Fruit fly (Drosophila melanogaster) whole organism, embryonic: ENCODE data around the gene CRAT.

Source experiments
- Ada2b ChIP-seq: fragments of 200-800 bp; sonication (Bioruptor generic); IDR thresholded peaks from 2 replicates; pipeline ENCODE4 v1.3.6; 2022; ENCODE audit warnings: missing biosample characterization, missing genetic modification characterization
- Adf1 ChIP-seq: fragments of 200-800 bp; sonication (Bioruptor generic); IDR thresholded peaks from 2 replicates; pipeline ENCODE4 v1.3.6; 2022; ENCODE audit warnings: missing biosample characterization, missing genetic modification characterization
- Bgb ChIP-seq: fragments of 200-800 bp; sonication (Bioruptor generic); IDR thresholded peaks from 2 replicates; pipeline ENCODE4 v1.3.6; 2022; ENCODE audit warnings: missing biosample characterization, missing genetic modification characterization; ENCODE audit not compliant: partially characterized antibody
- Blimp-1 ChIP-seq: fragments of 200-800 bp; sonication (Bioruptor generic); optimal IDR thresholded peaks from 3 replicates; lab custom pipeline; 2018; ENCODE audit warnings: missing biosample characterization, missing genetic modification characterization, mild to moderate bottlenecking, moderate library complexity, missing genetic modification reagents
- CG11456 ChIP-seq: fragments of 200-800 bp; sonication (Bioruptor generic); IDR thresholded peaks from 3 replicates; pipeline ENCODE4 v1.3.6; 2022; ENCODE audit warnings: missing biosample characterization, missing genetic modification characterization
- CG12299 ChIP-seq: fragments of 200-800 bp; sonication (Bioruptor generic); optimal IDR thresholded peaks from 2 replicates; lab custom pipeline; 2018; ENCODE audit warnings: missing biosample characterization, mild to moderate bottlenecking, missing genetic modification characterization
- CG12769 ChIP-seq: fragments of 200-800 bp; sonication (Bioruptor generic); optimal IDR thresholded peaks from 2 replicates; lab custom pipeline; 2019; ENCODE audit warnings: missing biosample characterization, mild to moderate bottlenecking, missing genetic modification characterization, moderate library complexity
- CG13123 ChIP-seq: fragments of 200-800 bp; sonication (Bioruptor generic); optimal IDR thresholded peaks from 2 replicates; lab custom pipeline; 2016; ENCODE audit warnings: missing biosample characterization, missing genetic modification characterization
- CG13624 ChIP-seq: fragments of 200-800 bp; sonication (Bioruptor generic); optimal IDR thresholded peaks from 2 replicates; lab custom pipeline; 2016; ENCODE audit warnings: missing biosample characterization, missing genetic modification characterization
- CG14667 ChIP-seq: fragments of 200-800 bp; sonication (Bioruptor generic); IDR thresholded peaks from 2 replicates; pipeline ENCODE4 v1.3.6; 2022; ENCODE audit warnings: missing biosample characterization, missing genetic modification characterization
- CG14860 ChIP-seq: fragments of 200-800 bp; sonication (Bioruptor generic); IDR thresholded peaks from 3 replicates; pipeline ENCODE4 v1.3.6; 2022; ENCODE audit warnings: missing biosample characterization, missing genetic modification characterization; ENCODE audit not compliant: partially characterized antibody
- CG15514 ChIP-seq: fragments of 200-800 bp; sonication (Bioruptor generic); optimal IDR thresholded peaks from 3 replicates; lab custom pipeline; 2017; ENCODE audit warnings: missing biosample characterization, missing genetic modification characterization, mild to moderate bottlenecking, moderate library complexity, missing genetic modification reagents
- CG17385 ChIP-seq: fragments of 200-800 bp; sonication (Bioruptor generic); optimal IDR thresholded peaks from 3 replicates; lab custom pipeline; 2018; ENCODE audit warnings: missing biosample characterization, mild to moderate bottlenecking, missing genetic modification characterization
- CG33213 ChIP-seq: fragments of 200-800 bp; sonication (Bioruptor generic); optimal IDR thresholded peaks from 3 replicates; lab custom pipeline; 2016; ENCODE audit warnings: missing biosample characterization, missing genetic modification characterization
- CG3995 ChIP-seq: fragments of 200-800 bp; sonication (Bioruptor generic); optimal IDR thresholded peaks from 3 replicates; lab custom pipeline; 2016; ENCODE audit warnings: missing biosample characterization, missing genetic modification characterization
- CG4360 ChIP-seq: fragments of 200-800 bp; sonication (Bioruptor generic); IDR thresholded peaks from 2 replicates; pipeline ENCODE4 v1.3.6; 2022; ENCODE audit warnings: missing biosample characterization, missing genetic modification characterization
- CG4617 ChIP-seq: fragments of 200-800 bp; sonication (Bioruptor generic); optimal IDR thresholded peaks from 3 replicates; lab custom pipeline; 2016; ENCODE audit warnings: missing biosample characterization, missing genetic modification characterization, borderline replicate concordance
- CG7745 ChIP-seq: fragments of 200-800 bp; sonication (Bioruptor generic); optimal IDR thresholded peaks from 2 replicates; lab custom pipeline; 2018; ENCODE audit warnings: missing biosample characterization, mild to moderate bottlenecking, missing genetic modification characterization, moderate library complexity
- CG9797 ChIP-seq: fragments of 200-800 bp; sonication (Bioruptor generic); optimal IDR thresholded peaks from 3 replicates; lab custom pipeline; 2018; ENCODE audit warnings: missing biosample characterization, mild to moderate bottlenecking, missing genetic modification characterization
- CrebB ChIP-seq: fragments of 200-800 bp; sonication (Bioruptor generic); optimal IDR thresholded peaks from 3 replicates; lab custom pipeline; 2018; ENCODE audit warnings: missing biosample characterization, mild to moderate bottlenecking, missing genetic modification characterization
- Dbx ChIP-seq: fragments of 200-800 bp; sonication (Bioruptor generic); IDR thresholded peaks from 3 replicates; pipeline ENCODE4 v1.3.6; 2022; ENCODE audit warnings: missing biosample characterization, missing genetic modification characterization
- Ets65A ChIP-seq: fragments of 200-800 bp; sonication (Bioruptor generic); peaks from one replicate; lab custom pipeline; 2016; ENCODE audit warnings: missing biosample characterization, missing genetic modification characterization
- Ets97D ChIP-seq: fragments of 200-800 bp; sonication (Bioruptor generic); optimal IDR thresholded peaks from 3 replicates; lab custom pipeline; 2016; ENCODE audit warnings: missing biosample characterization, missing genetic modification characterization
- H15 ChIP-seq: fragments of 200-800 bp; sonication (Bioruptor generic); IDR thresholded peaks from 3 replicates; pipeline ENCODE4 v1.3.6; 2022; ENCODE audit warnings: missing biosample characterization, missing genetic modification characterization
- HmgZ ChIP-seq: fragments of 200-800 bp; sonication (Bioruptor generic); optimal IDR thresholded peaks from 2 replicates; lab custom pipeline; 2018; ENCODE audit warnings: missing biosample characterization, mild to moderate bottlenecking, missing genetic modification characterization
- Lhr ChIP-seq: fragments of 200-800 bp; sonication (Bioruptor generic); optimal IDR thresholded peaks from 3 replicates; lab custom pipeline; 2017; ENCODE audit warnings: mild to moderate bottlenecking, missing biosample characterization, missing genetic modification reagents, missing genetic modification characterization
- Med ChIP-seq: fragments of 200-800 bp; sonication (Bioruptor generic); peaks from one replicate; lab custom pipeline; 2016; ENCODE audit warnings: missing biosample characterization, missing genetic modification characterization, mild to moderate bottlenecking, inconsistent platforms, moderate library complexity
- Meics ChIP-seq: fragments of 200-800 bp; sonication (Bioruptor generic); optimal IDR thresholded peaks from 2 replicates; lab custom pipeline; 2017; ENCODE audit warnings: missing biosample characterization, mild to moderate bottlenecking, missing genetic modification characterization
- Opbp ChIP-seq: fragments of 200-800 bp; sonication (Bioruptor generic); IDR thresholded peaks from 3 replicates; pipeline ENCODE4 v1.3.6; 2022; ENCODE audit warnings: missing biosample characterization, missing genetic modification characterization; ENCODE audit not compliant: partially characterized antibody
- Scr ChIP-seq: fragments of 200-800 bp; sonication (Bioruptor generic); IDR thresholded peaks from 2 replicates; pipeline ENCODE4 v1.3.6; 2022; ENCODE audit warnings: missing biosample characterization, missing genetic modification characterization; ENCODE audit not compliant: partially characterized antibody
- Sin3A ChIP-seq: fragments of >200 bp; optimal IDR thresholded peaks from 2 replicates; lab custom pipeline; 2018
- Spps ChIP-seq: fragments of 200-800 bp; sonication (Bioruptor generic); optimal IDR thresholded peaks from 2 replicates; lab custom pipeline; 2018; ENCODE audit warnings: missing biosample characterization, mild to moderate bottlenecking, missing genetic modification characterization
- Sry-δ ChIP-seq: fragments of 200-800 bp; sonication (Bioruptor generic); optimal IDR thresholded peaks from 2 replicates; lab custom pipeline; 2016; ENCODE audit warnings: missing biosample characterization, missing genetic modification characterization
- amos ChIP-seq: fragments of 200-800 bp; sonication (Bioruptor generic); IDR thresholded peaks from 2 replicates; pipeline ENCODE4 v1.3.6; 2022; ENCODE audit warnings: missing biosample characterization, missing genetic modification characterization; ENCODE audit not compliant: partially characterized antibody
- bsh ChIP-seq, 2 experiments: fragments of 200-800 bp; sonication (Bioruptor generic); optimal IDR thresholded peaks; 2 replicates each; lab custom pipeline; 2017 to 2018; ENCODE audit warnings: mild to moderate bottlenecking in 2 of 2, missing biosample characterization in 2 of 2, missing genetic modification characterization in 2 of 2, moderate library complexity in 1 of 2
- cad ChIP-seq: fragments of >200 bp; optimal IDR thresholded peaks from 2 replicates; lab custom pipeline; 2017; ENCODE audit warnings: missing biosample characterization, missing genetic modification characterization
- dm ChIP-seq: fragments of 200-800 bp; sonication (Bioruptor generic); optimal IDR thresholded peaks from 3 replicates; lab custom pipeline; 2016; ENCODE audit warnings: missing biosample characterization, missing genetic modification characterization
- emc ChIP-seq: fragments of 200-800 bp; sonication (Bioruptor generic); optimal IDR thresholded peaks from 2 replicates; lab custom pipeline; 2016; ENCODE audit warnings: missing biosample characterization, missing genetic modification characterization
- fd3F ChIP-seq: fragments of 200-800 bp; sonication (Bioruptor generic); optimal IDR thresholded peaks from 2 replicates; lab custom pipeline; 2018; ENCODE audit warnings: missing biosample characterization, mild to moderate bottlenecking, missing genetic modification characterization, moderate library complexity
- fd96Cb ChIP-seq: fragments of 200-800 bp; sonication (Bioruptor generic); optimal IDR thresholded peaks from 2 replicates; lab custom pipeline; 2018; ENCODE audit warnings: missing biosample characterization, mild to moderate bottlenecking, missing genetic modification characterization, moderate library complexity
- hb ChIP-seq: fragments of 200-800 bp; sonication (Bioruptor generic); IDR thresholded peaks from 3 replicates; pipeline ENCODE4 v1.3.6; 2022; ENCODE audit warnings: missing biosample characterization, missing genetic modification characterization; ENCODE audit not compliant: partially characterized antibody
- knrl ChIP-seq: fragments of 200-800 bp; sonication (Bioruptor generic); IDR thresholded peaks from 3 replicates; pipeline ENCODE4 v1.3.6; 2022; ENCODE audit warnings: missing biosample characterization, missing genetic modification characterization; ENCODE audit not compliant: partially characterized antibody
- nerfin-1 ChIP-seq: fragments of 200-800 bp; sonication (Bioruptor generic); optimal IDR thresholded peaks from 3 replicates; lab custom pipeline; 2019; ENCODE audit warnings: missing biosample characterization, mild to moderate bottlenecking, missing genetic modification characterization, moderate library complexity
- pros ChIP-seq: fragments of 200-800 bp; sonication (Bioruptor generic); optimal IDR thresholded peaks from 3 replicates; lab custom pipeline; 2019; ENCODE audit warnings: missing biosample characterization, mild to moderate bottlenecking, missing genetic modification characterization, moderate library complexity
- slbo ChIP-seq: fragments of 200-800 bp; sonication (Bioruptor generic); IDR thresholded peaks from 2 replicates; pipeline ENCODE4 v1.3.6; 2022; ENCODE audit warnings: missing biosample characterization, missing genetic modification characterization
- stwl ChIP-seq: fragments of 200-800 bp; sonication (Bioruptor generic); optimal IDR thresholded peaks from 3 replicates; lab custom pipeline; 2018; ENCODE audit warnings: missing biosample characterization, mild to moderate bottlenecking, missing genetic modification characterization, moderate library complexity
- tgo ChIP-seq: fragments of 200-800 bp; sonication (Bioruptor generic); IDR thresholded peaks from 3 replicates; pipeline ENCODE4 v1.3.6; 2022; ENCODE audit warnings: missing biosample characterization, missing genetic modification characterization
- tll ChIP-seq, 2 experiments: fragments of 200-800 bp in 1 of 2; fragments of >200 bp in 1 of 2; sonication (Bioruptor generic) in 1 of 2; optimal IDR thresholded peaks; 2 replicates each; lab custom pipeline; 2017 to 2019; ENCODE audit warnings: missing biosample characterization in 2 of 2, missing genetic modification characterization in 2 of 2, mild to moderate bottlenecking in 1 of 2, moderate library complexity in 1 of 2
- tup ChIP-seq: fragments of 200-800 bp; sonication (Bioruptor generic); optimal IDR thresholded peaks from 2 replicates; lab custom pipeline; 2016; ENCODE audit warnings: missing biosample characterization, mild to moderate bottlenecking, missing genetic modification characterization, moderate library complexity
- vnd ChIP-seq: fragments of 200-800 bp; sonication (Bioruptor generic); IDR thresholded peaks from 3 replicates; pipeline ENCODE4 v1.3.6; 2022; ENCODE audit warnings: missing biosample characterization, missing genetic modification characterization; ENCODE audit not compliant: partially characterized antibody

Gene CRAT

dm6 chr3R:6345814-6346213 is 30.0 kb downstream of the CRAT start, which contains the start of the genes SmD2 and CG18048 (continued):
- peak; percentile 5 for TF ChIP-seq CG13123 (GFP tag; lab: Kevin White, UChicago)
- peak; percentile 70 for TF ChIP-seq CG3995 (GFP tag; lab: Kevin White, UChicago)
- no peak for TF ChIP-seq CG14667 (GFP tag; lab: Robert Waterston, UW)
- TF ChIP-seq amos (GFP tag; lab: Robert Waterston, UW) = peak; percentile 75
- peak; percentile 57; the same call in 1 of the 3 replicates for TF ChIP-seq hb (GFP tag; lab: Robert Waterston, UW)
- TF ChIP-seq knrl (GFP tag; lab: Robert Waterston, UW) = peak; percentile 87
- peak; percentile 71 for TF ChIP-seq Bgb (GFP tag; lab: Robert Waterston, UW)
- no peak for TF ChIP-seq H15
- TF ChIP-seq emc (GFP tag; lab: Kevin White, UChicago) = no peak
- TF ChIP-seq cad = no peak
- no peak for TF ChIP-seq Ets65A (GFP tag; lab: Kevin White, UChicago)
- peak; percentile 52 for TF ChIP-seq HmgZ (tag; lab: Kevin White, UChicago)
- peak; percentile 75 for TF ChIP-seq vnd (GFP tag; lab: Robert Waterston, UW)
- TF ChIP-seq CG7745 (tag; lab: Kevin White, UChicago) = no peak
- peak; percentile 65; the same call in 1 of the 3 replicates for TF ChIP-seq Opbp (GFP tag; lab: Robert Waterston, UW)
- peak; percentile 68 for TF ChIP-seq dm (GFP tag; lab: Kevin White, UChicago)
- TF ChIP-seq tgo (GFP tag; lab: Robert Waterston, UW) = no peak
- peak; percentile 4 for TF ChIP-seq CG33213 (GFP tag; lab: Kevin White, UChicago)
- TF ChIP-seq Ets97D (GFP tag; lab: Kevin White, UChicago) = peak; percentile 67
- peak; percentile 79 for TF ChIP-seq CG4617 (GFP tag; lab: Kevin White, UChicago)
- TF ChIP-seq Lhr (GFP tag; lab: Kevin White, UChicago) = peak; percentile 57
- TF ChIP-seq CG14860 (GFP tag; lab: Robert Waterston, UW) = 0 out of 3 replicates have a peak, but pooled peaks have one; percentile 52
- peak; percentile 4 for TF ChIP-seq Blimp-1 (GFP tag; lab: Kevin White, UChicago)
- no peak for TF ChIP-seq fd3F
- peak; percentile 88 for TF ChIP-seq CG9797 (GFP tag; lab: Kevin White, UChicago)
- TF ChIP-seq CG13624 (GFP tag; lab: Kevin White, UChicago) = no peak
- no peak for TF ChIP-seq CG12769
- peak; percentile 90 for TF ChIP-seq Sin3A (lab: Kevin White, UChicago)
- no peak for TF ChIP-seq CG11456
- TF ChIP-seq Spps (tag; lab: Kevin White, UChicago) = no peak
- TF ChIP-seq Meics = peak; percentile 13
- peak; percentile 82 for TF ChIP-seq Scr
- no peak for TF ChIP-seq CG4360 (GFP tag; lab: Robert Waterston, UW)
- TF ChIP-seq pros (GFP tag; lab: Kevin White, UChicago) = no peak
- no peak for TF ChIP-seq bsh (GFP tag; optimal IDR thresholded peaks at IDR 0.05; lab: Kevin White, UChicago)
- TF ChIP-seq Ada2b (GFP tag; lab: Robert Waterston, UW) = no peak
- no peak for TF ChIP-seq tup (GFP tag; lab: Kevin White, UChicago)
- TF ChIP-seq stwl = peak; percentile 83
- peak; percentile 68 for TF ChIP-seq nerfin-1 (tag; lab: Kevin White, UChicago)
- TF ChIP-seq Med (GFP tag; lab: Kevin White, UChicago) = peak; percentile 10
- TF ChIP-seq CG15514 = peak; percentile 76
- TF ChIP-seq Adf1 = no peak
- no peak for TF ChIP-seq fd96Cb (tag; lab: Kevin White, UChicago)
- peak in 1 of 2 experiments; percentile 27 for TF ChIP-seq tll (GFP tag; optimal IDR thresholded peaks at IDR 0.05; lab: Kevin White, UChicago)
- no peak for TF ChIP-seq CG17385 (GFP tag; lab: Kevin White, UChicago)
- TF ChIP-seq Sry-δ (GFP tag; lab: Kevin White, UChicago) = peak; percentile 72
- no peak for TF ChIP-seq CG12299 (tag; lab: Kevin White, UChicago)
- 0 out of 2 replicates have a peak, but pooled peaks have one; percentile 6 for TF ChIP-seq slbo (GFP tag; lab: Robert Waterston, UW)
- 0 out of 3 replicates have a peak, but pooled peaks have one; percentile 34 for TF ChIP-seq Dbx (GFP tag; lab: Robert Waterston, UW)
- TF ChIP-seq CrebB (tag; lab: Kevin White, UChicago) = no peak
